Worm (Caenorhabditis elegans) whole organism, late embryonic: Measurements from ENCODE around the gene best-19.

Experiments
- ceh-9 ChIP-seq: sonication (generic microtip); optimal IDR thresholded peaks from 2 replicates; lab custom pipeline; 2016; ENCODE audit warnings: mild to moderate bottlenecking, missing genetic modification characterization, inconsistent platforms, missing compliant biosample characterization
- nhr-11 ChIP-seq: fragments of 150-350 bp; optimal IDR thresholded peaks from 2 replicates; lab custom pipeline; 2014; ENCODE audit warnings: missing biosample characterization, missing genetic modification characterization
- pha-4 ChIP-seq: fragments of 150-350 bp; optimal IDR thresholded peaks from 2 replicates; lab custom pipeline; 2018; ENCODE audit warnings: missing biosample characterization, missing genetic modification reagents, missing genetic modification characterization
- tbx-7 ChIP-seq: sonication (generic microtip); optimal IDR thresholded peaks from 2 replicates; lab custom pipeline; 2016; ENCODE audit warnings: missing genotype, missing genetic modification characterization, missing compliant biosample characterization

ce11 chrIV:257095-257494, 26.4 kb upstream of the best-19 start, which contains the start of gene R02D3.8:
- TF ChIP-seq nhr-11 (tag; lab: Kevin White, UChicago) (no peak), pha-4 (tag; lab: Kevin White, UChicago) (no peak), tbx-7 (tag; lab: Kevin White, UChicago) (no peak), ceh-9 (tag; lab: Kevin White, UChicago) (no peak)
